Fruit fly (Drosophila melanogaster) whole organism: ENCODE results near the gene CG1578.

Source experiments
- CG8478 ChIP-seq: fragments of >200 bp; optimal IDR thresholded peaks from 2 replicates; lab custom pipeline; 2018; ENCODE audit warnings: inconsistent platforms
- Dll ChIP-seq: fragments of >200 bp; optimal IDR thresholded peaks from 2 replicates; lab custom pipeline; 2017
- EcR ChIP-seq, 2 experiments: fragments of >200 bp; optimal IDR thresholded peaks; 2 replicates each; lab custom pipeline; 2017; ENCODE audit warnings: missing biosample characterization in 2 of 2, missing genetic modification characterization in 2 of 2, missing genetic modification reagents in 2 of 2
- pan ChIP-seq: fragments of >200 bp; optimal IDR thresholded peaks from 2 replicates; lab custom pipeline; 2017
- psq ChIP-seq: fragments of >200 bp; optimal IDR thresholded peaks from 2 replicates; lab custom pipeline; 2017
- usp ChIP-seq: fragments of >200 bp; optimal IDR thresholded peaks from 2 replicates; lab custom pipeline; 2017; ENCODE audit warnings: missing biosample characterization, missing genetic modification characterization, mixed read lengths

Gene CG1578

dm6 chrX:11839308-11839707, 23.0 kb upstream of the CG1578 start, which contains the start of gene Cyp28c1:
Gene Cyp28c1, plus strand, starts transcription at chrX:11839608.
- TF ChIP-seq usp (GFP tag; lab: Kevin White, UChicago) (no peak), pan (no peak), psq (no peak)

dm6 chrX:11837926-11838325, 21.6 kb upstream of the CG1578 start, which contains the start of gene CG15741:
Gene CG15741, minus strand, starts transcription at chrX:11838026.
- TF ChIP-seq EcR (GFP tag; optimal IDR thresholded peaks at IDR 0.05; lab: Kevin White, UChicago) (no peak), usp (GFP tag; lab: Kevin White, UChicago) (no peak), pan (no peak)

dm6 chrX:11828336-11829007, 12.1 kb upstream of the CG1578 start:
- TF ChIP-seq psq (no peak), EcR (GFP tag; optimal IDR thresholded peaks at IDR 0.05; lab: Kevin White, UChicago) (no peak), usp (GFP tag; lab: Kevin White, UChicago) (no peak), Dll (no peak), pan (no peak), CG8478 (lab: Kevin White, UChicago) (no peak)

dm6 chrX:11823003-11823402, 6.7 kb upstream of the CG1578 start:
- TF ChIP-seq pan: no peak

dm6 chrX:11821946-11822345, 5.6 kb upstream of the CG1578 start:
- no peak for TF ChIP-seq usp (GFP tag; lab: Kevin White, UChicago)
- no peak for TF ChIP-seq pan

- TF ChIP-seq Dll: no peak
- no peak for TF ChIP-seq EcR (GFP tag; optimal IDR thresholded peaks at IDR 0.05; lab: Kevin White, UChicago)
- no peak for TF ChIP-seq CG8478 (lab: Kevin White, UChicago)
- TF ChIP-seq usp (GFP tag; lab: Kevin White, UChicago): no peak
- no peak for TF ChIP-seq psq
- TF ChIP-seq pan: no peak
Observed at dm6 chrX:11820284-11821075, 4.1 kb upstream of the CG1578 start.

- TF ChIP-seq CG8478 (lab: Kevin White, UChicago): no peak
- no peak for TF ChIP-seq EcR (GFP tag; optimal IDR thresholded peaks at IDR 0.05; lab: Kevin White, UChicago)
- no peak for TF ChIP-seq psq
- no peak for TF ChIP-seq pan
- no peak for TF ChIP-seq usp (GFP tag; lab: Kevin White, UChicago)
- no peak for TF ChIP-seq Dll
Observed at dm6 chrX:11819241-11819862, 3.0 kb upstream of the CG1578 start.

dm6 chrX:11818767-11819089, 2.4 kb upstream of the CG1578 start:
- no peak for TF ChIP-seq psq
- no peak for TF ChIP-seq EcR (GFP tag; optimal IDR thresholded peaks at IDR 0.05; lab: Kevin White, UChicago)
- no peak for TF ChIP-seq pan
- TF ChIP-seq CG8478 (lab: Kevin White, UChicago): no peak
- TF ChIP-seq usp (GFP tag; lab: Kevin White, UChicago): no peak
- TF ChIP-seq Dll: peak; percentile 9

dm6 chrX:11818047-11818766, 1.9 kb upstream of the CG1578 start:
- TF ChIP-seq EcR (GFP tag; optimal IDR thresholded peaks at IDR 0.05; lab: Kevin White, UChicago) (no peak), Dll (no peak), usp (GFP tag; lab: Kevin White, UChicago) (no peak), psq (no peak), CG8478 (lab: Kevin White, UChicago) (no peak), pan (no peak)

- TF ChIP-seq EcR (GFP tag; optimal IDR thresholded peaks at IDR 0.05; lab: Kevin White, UChicago): no peak
- TF ChIP-seq usp (GFP tag; lab: Kevin White, UChicago): no peak
- no peak for TF ChIP-seq psq
- TF ChIP-seq pan: no peak
- no peak for TF ChIP-seq Dll
- no peak for TF ChIP-seq CG8478 (lab: Kevin White, UChicago)
Observed at dm6 chrX:11817183-11817972, 1.0 kb upstream of the CG1578 start.

dm6 chrX:11815356-11816270, 738 bp downstream of the CG1578 start:
- TF ChIP-seq psq (no peak), usp (GFP tag; lab: Kevin White, UChicago) (no peak), CG8478 (lab: Kevin White, UChicago) (no peak), EcR (GFP tag; optimal IDR thresholded peaks at IDR 0.05; lab: Kevin White, UChicago) (no peak), Dll (no peak), pan (no peak)
